Worm (Caenorhabditis elegans): Measurements from ENCODE around the gene epac-1.

DNA sequence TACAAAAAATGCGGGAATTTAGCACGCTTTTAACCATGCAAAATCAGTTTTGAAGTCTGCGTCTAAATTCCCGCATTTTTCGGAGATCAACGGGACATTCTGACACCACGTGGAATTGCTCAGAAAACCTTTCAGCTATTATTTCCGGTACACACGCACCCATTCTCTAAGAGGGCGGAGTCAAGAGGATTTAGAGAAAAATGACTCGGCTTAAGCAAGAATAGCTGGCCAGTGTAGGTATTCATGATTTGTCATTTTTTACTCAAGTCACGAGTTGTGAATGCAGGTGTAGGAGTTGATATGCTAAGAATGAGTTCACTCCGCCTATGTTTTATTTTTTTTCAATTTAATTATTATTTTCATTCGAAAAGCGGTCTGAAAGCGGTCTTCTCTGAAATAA is 38.3 kb upstream of the epac-1 start:
- TF ChIP-seq ztf-4 (tag; optimal IDR thresholded peaks at IDR 0.05) (no peak), nhr-47 (tag; optimal IDR thresholded peaks at IDR 0.05) (peak; percentile 61), unc-86 (tag; optimal IDR thresholded peaks at IDR 0.05) (no peak), unc-62 (GFP tag; optimal IDR thresholded peaks at IDR 0.05) (no peak), mdl-1 (tag; optimal IDR thresholded peaks at IDR 0.05) (no peak), mep-1 (tag; optimal IDR thresholded peaks at IDR 0.05) (no peak), fkh-10 (GFP tag; optimal IDR thresholded peaks at IDR 0.05) (no peak), snpc-4 (tag; optimal IDR thresholded peaks at IDR 0.05) (no peak), nhr-77 (tag; optimal IDR thresholded peaks at IDR 0.05) (no peak), unc-130 (tag; optimal IDR thresholded peaks at IDR 0.05) (no peak), egl-27 (tag; optimal IDR thresholded peaks at IDR 0.05) (no peak), lin-39 (tag; optimal IDR thresholded peaks at IDR 0.05) (no peak), zag-1 (tag; optimal IDR thresholded peaks at IDR 0.05) (no peak)

Measured in whole organism, L1 larva.